Fruit fly (Drosophila melanogaster) whole organism, embryonic: Measurements from ENCODE around the gene CG5355.

Source experiments
- BtbVII ChIP-seq: fragments of 200-800 bp; sonication (Bioruptor generic); optimal IDR thresholded peaks from 3 replicates; lab custom pipeline; 2017; ENCODE audit warnings: missing biosample characterization, mild to moderate bottlenecking, missing genetic modification characterization
- C15 ChIP-seq: fragments of 200-800 bp; sonication (Bioruptor generic); IDR thresholded peaks from 3 replicates; pipeline ENCODE4 v1.3.6; 2022; ENCODE audit warnings: missing biosample characterization, missing genetic modification characterization
- CG11398 ChIP-seq: fragments of 200-800 bp; sonication (Bioruptor generic); optimal IDR thresholded peaks from 2 replicates; lab custom pipeline; 2016; ENCODE audit warnings: missing biosample characterization, missing genetic modification characterization
- CG11723 ChIP-seq: fragments of 200-800 bp; sonication (Bioruptor generic); optimal IDR thresholded peaks from 2 replicates; lab custom pipeline; 2017; ENCODE audit warnings: missing biosample characterization, mild to moderate bottlenecking, missing genetic modification characterization
- CG12659 ChIP-seq: fragments of 200-800 bp; sonication (Bioruptor generic); optimal IDR thresholded peaks from 3 replicates; lab custom pipeline; 2017; ENCODE audit warnings: mild to moderate bottlenecking, missing biosample characterization, missing genetic modification reagents, missing genetic modification characterization
- CG14860 ChIP-seq: fragments of 200-800 bp; sonication (Bioruptor generic); IDR thresholded peaks from 3 replicates; pipeline ENCODE4 v1.3.6; 2022; ENCODE audit warnings: missing biosample characterization, missing genetic modification characterization; ENCODE audit not compliant: partially characterized antibody
- CG16863 ChIP-seq: fragments of 200-800 bp; sonication (Bioruptor generic); optimal IDR thresholded peaks from 3 replicates; lab custom pipeline; 2016; ENCODE audit warnings: missing biosample characterization, missing genetic modification characterization
- CG17328 ChIP-seq: fragments of 200-800 bp; sonication (Bioruptor generic); IDR thresholded peaks from 2 replicates; pipeline ENCODE4 v1.3.6; 2022; ENCODE audit warnings: missing biosample characterization, missing genetic modification characterization
- CG17385 ChIP-seq: fragments of 200-800 bp; sonication (Bioruptor generic); optimal IDR thresholded peaks from 3 replicates; lab custom pipeline; 2018; ENCODE audit warnings: missing biosample characterization, mild to moderate bottlenecking, missing genetic modification characterization
- CG17802 ChIP-seq: fragments of 200-800 bp; sonication (Bioruptor generic); optimal IDR thresholded peaks from 2 replicates; lab custom pipeline; 2018; ENCODE audit warnings: missing biosample characterization, mild to moderate bottlenecking, missing genetic modification characterization, moderate library complexity
- CG2129 ChIP-seq: fragments of 200-800 bp; sonication (Bioruptor generic); IDR thresholded peaks from 2 replicates; pipeline ENCODE4 v1.3.6; 2022; ENCODE audit warnings: missing biosample characterization, missing genetic modification characterization; ENCODE audit not compliant: partially characterized antibody
- CG3407 ChIP-seq: fragments of 200-800 bp; sonication (Bioruptor generic); optimal IDR thresholded peaks from 2 replicates; lab custom pipeline; 2018; ENCODE audit warnings: missing biosample characterization, mild to moderate bottlenecking, missing genetic modification characterization
- CG34224 ChIP-seq: fragments of 200-800 bp; sonication (Bioruptor generic); IDR thresholded peaks from 3 replicates; pipeline ENCODE4 v1.3.6; 2022; ENCODE audit warnings: missing biosample characterization, missing genetic modification characterization; ENCODE audit not compliant: partially characterized antibody
- CG4360 ChIP-seq: fragments of 200-800 bp; sonication (Bioruptor generic); IDR thresholded peaks from 2 replicates; pipeline ENCODE4 v1.3.6; 2022; ENCODE audit warnings: missing biosample characterization, missing genetic modification characterization
- CG8290 ChIP-seq, 3 experiments: fragments of 200-800 bp; sonication (Bioruptor generic); optimal IDR thresholded peaks; 2 replicates each; lab custom pipeline; 2016 to 2019; ENCODE audit warnings: missing biosample characterization in 3 of 3, missing genetic modification characterization in 3 of 3, mild to moderate bottlenecking in 2 of 3, moderate library complexity in 1 of 3
- CG9932 ChIP-seq: fragments of 200-800 bp; sonication (Bioruptor generic); IDR thresholded peaks from 2 replicates; pipeline ENCODE4 v1.3.6; 2022; ENCODE audit warnings: missing biosample characterization, missing genetic modification characterization
- CrebB ChIP-seq: fragments of 200-800 bp; sonication (Bioruptor generic); optimal IDR thresholded peaks from 3 replicates; lab custom pipeline; 2018; ENCODE audit warnings: missing biosample characterization, mild to moderate bottlenecking, missing genetic modification characterization
- Doc2 ChIP-seq: fragments of 200-800 bp; sonication (Bioruptor generic); IDR thresholded peaks from 2 replicates; pipeline ENCODE4 v1.3.6; 2022; ENCODE audit warnings: missing biosample characterization, missing genetic modification characterization
- Doc3 ChIP-seq: fragments of 200-800 bp; sonication (Bioruptor generic); IDR thresholded peaks from 3 replicates; pipeline ENCODE4 v1.3.6; 2022; ENCODE audit warnings: missing biosample characterization, missing genetic modification characterization; ENCODE audit not compliant: partially characterized antibody
- Drgx ChIP-seq: fragments of 200-800 bp; sonication (Bioruptor generic); IDR thresholded peaks from 2 replicates; pipeline ENCODE4 v1.3.6; 2022; ENCODE audit warnings: missing biosample characterization, missing genetic modification characterization
- E2f2 ChIP-seq: fragments of 200-800 bp; sonication (Bioruptor generic); IDR thresholded peaks from 2 replicates; pipeline ENCODE4 v1.3.6; 2022; ENCODE audit warnings: missing biosample characterization, missing genetic modification characterization
- NFAT ChIP-seq: fragments of 200-800 bp; sonication (Bioruptor generic); IDR thresholded peaks from 2 replicates; pipeline ENCODE4 v1.3.6; 2022; ENCODE audit warnings: missing biosample characterization, missing genetic modification characterization
- Opbp ChIP-seq: fragments of 200-800 bp; sonication (Bioruptor generic); IDR thresholded peaks from 3 replicates; pipeline ENCODE4 v1.3.6; 2022; ENCODE audit warnings: missing biosample characterization, missing genetic modification characterization; ENCODE audit not compliant: partially characterized antibody
- PHDP ChIP-seq: fragments of 200-800 bp; sonication (Bioruptor generic); optimal IDR thresholded peaks from 3 replicates; lab custom pipeline; 2018; ENCODE audit warnings: missing biosample characterization, mild to moderate bottlenecking, missing genetic modification characterization, moderate library complexity
- Sin3A ChIP-seq: fragments of >200 bp; optimal IDR thresholded peaks from 2 replicates; lab custom pipeline; 2018
- Spps ChIP-seq: fragments of 200-800 bp; sonication (Bioruptor generic); optimal IDR thresholded peaks from 2 replicates; lab custom pipeline; 2018; ENCODE audit warnings: missing biosample characterization, mild to moderate bottlenecking, missing genetic modification characterization
- Stat92E ChIP-seq, 3 experiments: fragments of >200 bp in 2 of 3; fragments of 200-800 bp in 1 of 3; sonication (Bioruptor generic) in 1 of 3; optimal IDR thresholded peaks; 2 replicates each; lab custom pipeline; 2017 to 2019; ENCODE audit warnings: missing biosample characterization in 3 of 3, missing genetic modification characterization in 3 of 3, mild to moderate bottlenecking in 1 of 3, moderate library complexity in 1 of 3
- bcd ChIP-seq: fragments of 200-800 bp; sonication (Bioruptor generic); optimal IDR thresholded peaks from 2 replicates; lab custom pipeline; 2017; ENCODE audit warnings: missing biosample characterization, mild to moderate bottlenecking, missing genetic modification characterization
- ci ChIP-seq: fragments of 200-800 bp; sonication (Bioruptor generic); IDR thresholded peaks from 3 replicates; pipeline ENCODE4 v1.3.6; 2022; ENCODE audit warnings: missing biosample characterization, missing genetic modification characterization
- crc ChIP-seq: fragments of 200-800 bp; sonication (Bioruptor generic); optimal IDR thresholded peaks from 2 replicates; lab custom pipeline; 2016; ENCODE audit warnings: missing biosample characterization, missing genetic modification characterization
- cwo ChIP-seq: fragments of 200-800 bp; sonication (Bioruptor generic); optimal IDR thresholded peaks from 3 replicates; lab custom pipeline; 2017; ENCODE audit warnings: missing biosample characterization, missing genetic modification characterization, mild to moderate bottlenecking, moderate library complexity, missing genetic modification reagents
- dati ChIP-seq: fragments of 200-800 bp; sonication (Bioruptor generic); IDR thresholded peaks from 2 replicates; pipeline ENCODE4 v1.3.6; 2022; ENCODE audit warnings: missing biosample characterization, missing genetic modification characterization
- disco-r ChIP-seq: fragments of 200-800 bp; sonication (Bioruptor generic); optimal IDR thresholded peaks from 2 replicates; lab custom pipeline; 2016; ENCODE audit warnings: missing biosample characterization, missing genetic modification characterization
- esg ChIP-seq: fragments of 200-800 bp; sonication (Bioruptor generic); conservative IDR thresholded peaks from 2 replicates; pipeline ENCODE4 v1.3.6; 2022; ENCODE audit warnings: missing biosample characterization, missing genetic modification characterization
- knrl ChIP-seq: fragments of 200-800 bp; sonication (Bioruptor generic); IDR thresholded peaks from 3 replicates; pipeline ENCODE4 v1.3.6; 2022; ENCODE audit warnings: missing biosample characterization, missing genetic modification characterization; ENCODE audit not compliant: partially characterized antibody
- lilli ChIP-seq: fragments of 200-800 bp; sonication (Bioruptor generic); optimal IDR thresholded peaks from 3 replicates; lab custom pipeline; 2016; ENCODE audit warnings: missing biosample characterization, missing genetic modification characterization
- mld ChIP-seq: fragments of 200-800 bp; sonication (Bioruptor generic); IDR thresholded peaks from 3 replicates; pipeline ENCODE4 v1.3.6; 2022; ENCODE audit warnings: missing biosample characterization, missing genetic modification characterization; ENCODE audit not compliant: partially characterized antibody
- nerfin-2 ChIP-seq: fragments of 200-800 bp; sonication (Bioruptor generic); IDR thresholded peaks from 2 replicates; pipeline ENCODE4 v1.3.6; 2022; ENCODE audit warnings: missing biosample characterization, missing genetic modification characterization; ENCODE audit not compliant: partially characterized antibody
- pan ChIP-seq, 4 experiments: fragments of >200 bp in 3 of 4; fragments of 200-800 bp in 1 of 4; sonication (Bioruptor generic) in 1 of 4; optimal IDR thresholded peaks in 3 of 4; IDR thresholded peaks in 1 of 4; 2 replicates each; pipeline versions ENCODE4 v1.3.6 to Lab custom; 2017 to 2022; ENCODE audit warnings: missing biosample characterization in 2 of 4, missing genetic modification characterization in 2 of 4, mixed read lengths in 1 of 4
- pzg ChIP-seq: fragments of 200-800 bp; sonication (Bioruptor generic); optimal IDR thresholded peaks from 3 replicates; lab custom pipeline; 2018; ENCODE audit warnings: missing biosample characterization, mild to moderate bottlenecking, missing genetic modification characterization, moderate library complexity
- ranshi ChIP-seq: fragments of 200-800 bp; sonication (Bioruptor generic); IDR thresholded peaks from 2 replicates; pipeline ENCODE4 v1.3.6; 2022; ENCODE audit warnings: missing biosample characterization, missing genetic modification characterization
- run ChIP-seq: fragments of 200-800 bp; sonication (Bioruptor generic); optimal IDR thresholded peaks from 3 replicates; lab custom pipeline; 2018; ENCODE audit warnings: missing biosample characterization, mild to moderate bottlenecking, missing genetic modification characterization
- scrt ChIP-seq: fragments of 200-800 bp; sonication (Bioruptor generic); optimal IDR thresholded peaks from 2 replicates; lab custom pipeline; 2018; ENCODE audit warnings: missing biosample characterization, mild to moderate bottlenecking, missing genetic modification characterization, moderate library complexity
- tll ChIP-seq, 2 experiments: fragments of 200-800 bp in 1 of 2; fragments of >200 bp in 1 of 2; sonication (Bioruptor generic) in 1 of 2; optimal IDR thresholded peaks; 2 replicates each; lab custom pipeline; 2017 to 2019; ENCODE audit warnings: missing biosample characterization in 2 of 2, missing genetic modification characterization in 2 of 2, mild to moderate bottlenecking in 1 of 2, moderate library complexity in 1 of 2
- vnd ChIP-seq: fragments of 200-800 bp; sonication (Bioruptor generic); IDR thresholded peaks from 3 replicates; pipeline ENCODE4 v1.3.6; 2022; ENCODE audit warnings: missing biosample characterization, missing genetic modification characterization; ENCODE audit not compliant: partially characterized antibody
- zfh1 ChIP-seq: fragments of 200-800 bp; sonication (Bioruptor generic); IDR thresholded peaks from 3 replicates; pipeline ENCODE4 v1.3.6; 2022; ENCODE audit warnings: missing biosample characterization, missing genetic modification characterization

The CG5355 gene

DNA sequence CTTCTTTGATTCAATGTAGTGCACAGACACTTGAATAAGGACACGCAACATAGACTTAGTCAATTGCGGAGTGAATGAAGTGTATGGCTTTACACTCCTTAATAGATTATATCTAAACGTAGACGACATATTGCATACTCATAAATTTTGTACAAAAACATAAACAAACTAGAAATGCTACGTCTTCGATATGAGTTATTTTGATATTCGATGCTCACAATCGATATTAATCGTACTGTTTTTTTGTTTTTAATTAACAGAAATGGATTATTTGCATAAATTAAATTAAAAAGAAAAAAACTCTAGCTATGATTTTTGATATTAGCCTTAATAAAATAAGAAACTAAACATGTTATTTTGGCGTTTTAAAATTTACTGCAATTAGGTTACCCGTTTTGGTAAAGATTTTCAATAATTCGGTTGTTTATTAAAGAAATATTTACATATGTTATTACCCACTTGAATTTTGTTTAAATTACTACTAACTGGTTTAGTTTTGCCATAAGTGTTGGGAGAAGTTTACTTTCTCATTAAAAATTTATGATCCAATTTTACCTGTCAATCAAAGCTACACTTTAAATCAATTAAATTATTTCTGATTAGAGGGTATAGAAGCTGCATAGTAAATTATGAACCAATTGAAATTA is 8.1 kb downstream of the CG5355 start, which contains the start of the genes CG17768, LSm-4 and Ir31a (continued):
- peak; percentile 19; the same call in 1 of the 2 replicates for TF ChIP-seq E2f2
- TF ChIP-seq ci (GFP tag; lab: Robert Waterston, UW), result no peak
- no peak for TF ChIP-seq CG17328 (GFP tag; lab: Robert Waterston, UW)
- TF ChIP-seq Spps (tag; lab: Kevin White, UChicago), result no peak
- peak; percentile 20 for TF ChIP-seq pzg
- peak; percentile 60; the same call in 2 of the 3 replicates for TF ChIP-seq Opbp (GFP tag; lab: Robert Waterston, UW)
- TF ChIP-seq CG2129 (GFP tag; lab: Robert Waterston, UW), result peak; percentile 66; the same call in 1 of the 2 replicates
- TF ChIP-seq mld, result 0 out of 3 replicates have a peak, but pooled peaks have one; percentile 59
- TF ChIP-seq knrl, result peak; percentile 81
- TF ChIP-seq CG9932 (GFP tag; lab: Robert Waterston, UW), result no peak
- TF ChIP-seq Doc2, result no peak
- peak; percentile 88 for TF ChIP-seq Doc3 (GFP tag; lab: Robert Waterston, UW)
- peak; percentile 25 for TF ChIP-seq CG12659 (GFP tag; lab: Kevin White, UChicago)
- TF ChIP-seq CG8290 (GFP tag; optimal IDR thresholded peaks at IDR 0.05; lab: Kevin White, UChicago), result peak; percentile 27
- TF ChIP-seq CG8290 (tag; optimal IDR thresholded peaks at IDR 0.05; lab: Kevin White, UChicago), result no peak

- TF ChIP-seq CG4360, result no peak
- no peak for TF ChIP-seq bcd (GFP tag; lab: Kevin White, UChicago)
- TF ChIP-seq CG11723 (GFP tag; lab: Kevin White, UChicago), result peak; percentile 49
- TF ChIP-seq BtbVII (GFP tag; lab: Kevin White, UChicago), result no peak
- TF ChIP-seq CG17385, result no peak
- no peak for TF ChIP-seq run (tag; lab: Kevin White, UChicago)
- TF ChIP-seq nerfin-2 (GFP tag; lab: Robert Waterston, UW), result no peak
- no peak for TF ChIP-seq CG3407 (GFP tag; lab: Kevin White, UChicago)
- no peak for TF ChIP-seq ranshi (GFP tag; lab: Robert Waterston, UW)
- no peak for TF ChIP-seq CG16863 (GFP tag; lab: Kevin White, UChicago)
- TF ChIP-seq Sin3A (lab: Kevin White, UChicago), result no peak
- no peak for TF ChIP-seq zfh1 (GFP tag; lab: Robert Waterston, UW)
- TF ChIP-seq crc (GFP tag; lab: Kevin White, UChicago), result no peak
- TF ChIP-seq CG14860 (GFP tag; lab: Robert Waterston, UW), result peak; percentile 42; the same call in 1 of the 3 replicates
- TF ChIP-seq scrt, result no peak
- TF ChIP-seq cwo (GFP tag; lab: Kevin White, UChicago), result no peak
- no peak for TF ChIP-seq tll (GFP tag; optimal IDR thresholded peaks at IDR 0.05; lab: Kevin White, UChicago)
- no peak for TF ChIP-seq NFAT (GFP tag; lab: Robert Waterston, UW)
- no peak for TF ChIP-seq esg (GFP tag; lab: Robert Waterston, UW)
- TF ChIP-seq CG34224 (GFP tag; lab: Robert Waterston, UW), result peak; percentile 44; the same call in 2 of the 3 replicates
- no peak for TF ChIP-seq disco-r
- no peak for TF ChIP-seq C15
- no peak for TF ChIP-seq CrebB (tag; lab: Kevin White, UChicago)
- TF ChIP-seq vnd (GFP tag; lab: Robert Waterston, UW), result 0 out of 3 replicates have a peak, but pooled peaks have one; percentile 38
- no peak for TF ChIP-seq Drgx (GFP tag; lab: Robert Waterston, UW)
- TF ChIP-seq pzg, result peak; percentile 33
- no peak for TF ChIP-seq lilli
- no peak for TF ChIP-seq Stat92E (GFP tag; optimal IDR thresholded peaks at IDR 0.05; lab: Kevin White, UChicago)
- TF ChIP-seq PHDP (tag; lab: Kevin White, UChicago), result no peak
- TF ChIP-seq CG11398 (GFP tag; lab: Kevin White, UChicago), result no peak
- TF ChIP-seq dati (GFP tag; lab: Robert Waterston, UW), result no peak
- TF ChIP-seq CG17802, result peak; percentile 25
- no peak for TF ChIP-seq pan (optimal IDR thresholded peaks at IDR 0.05; lab: Kevin White, UChicago)
- no peak for TF ChIP-seq pan (GFP tag; optimal IDR thresholded peaks at IDR 0.05 in 1 of 2, IDR thresholded peaks at IDR 0.05 in 1 of 2)
These were observed 9.4 kb downstream of the CG5355 start for dm6 chr2L:10403803-10404315.
